Worm (Caenorhabditis elegans): ENCODE results near the gene fipr-15.

DNA sequence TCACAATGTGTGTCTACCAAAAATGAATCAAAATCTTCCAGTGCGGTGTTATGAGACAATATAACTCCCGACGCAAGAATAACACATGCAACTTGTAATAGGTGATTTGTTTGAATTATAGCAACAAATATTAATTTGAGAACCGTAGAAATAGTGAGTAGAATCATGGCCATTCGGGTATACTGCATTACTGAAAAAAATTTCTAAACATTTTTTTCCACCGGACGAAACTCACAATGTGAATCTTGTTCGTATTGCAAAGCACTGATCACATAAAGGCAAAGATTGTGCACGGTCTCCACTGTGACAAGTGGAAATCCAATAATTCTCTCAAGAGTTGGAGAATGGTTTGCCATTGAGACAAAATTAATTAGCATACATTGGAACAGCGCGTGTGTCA lies 22.1 kb downstream of the fipr-15 start:
- TF ChIP-seq him-1 (tag; optimal IDR thresholded peaks at IDR 0.05), result no peak
- TF ChIP-seq dao-5 (tag; optimal IDR thresholded peaks at IDR 0.05), result no peak
- TF ChIP-seq W03F9.2 (tag; optimal IDR thresholded peaks at IDR 0.05), result no peak
